Worm (Caenorhabditis elegans): ENCODE results near the gene C46H3.1.

- TF ChIP-seq pha-4 (GFP tag; IDR thresholded peaks at IDR 0.05) (no peak), pha-4 (tag; optimal IDR thresholded peaks at IDR 0.05) (no peak), zip-2 (tag; optimal IDR thresholded peaks at IDR 0.05) (no peak), F26F4.8 (GFP tag; conservative IDR thresholded peaks at IDR 0.05) (no peak), zag-1 (tag; optimal IDR thresholded peaks at IDR 0.05) (no peak), rbr-2 (tag; optimal IDR thresholded peaks at IDR 0.05) (no peak), pqm-1 (tag; optimal IDR thresholded peaks at IDR 0.05) (no peak), nhr-237 (tag; optimal IDR thresholded peaks at IDR 0.05) (no peak)
Measured at ce11 chrX:1222391-1222790, 13.2 kb downstream of the C46H3.1 start.
